Worm (Caenorhabditis elegans) whole organism, L1 larva: ENCODE data around the gene his-32.

Experiments
- ceh-63 ChIP-seq: fragments of 200-800 bp; sonication (Bioruptor generic); optimal IDR thresholded peaks from 2 replicates; lab custom pipeline; 2018; ENCODE audit warnings: mild to moderate bottlenecking, missing genetic modification characterization, missing compliant biosample characterization
- ceh-82 ChIP-seq, 3 experiments: fragments of 150-350 bp in 1 of 3; sonication (generic microtip) in 2 of 3; optimal IDR thresholded peaks; 2 replicates each; lab custom pipeline; 2014 to 2017; ENCODE audit warnings: missing biosample characterization in 3 of 3, missing genetic modification characterization in 3 of 3

- TF ChIP-seq ceh-63 (GFP tag; lab: Kevin White, UChicago), result no peak
- TF ChIP-seq ceh-82 (tag; optimal IDR thresholded peaks at IDR 0.05; lab: Kevin White, UChicago), result no peak
Measured at ce11 chrIV:8369135-8369534, 35.0 kb downstream of the his-32 start, which contains the start of gene D2096.6.
